ENCODE assay signal across 3 worm cellular contexts in genomic region chrIII:11079884-11080283, ce11.
TF ChIP-seq lines count a peak whose summit lies in the region.

No protein-coding gene starts in this region.

TF ChIP-seq in whole organism, L3 larva, 47 proteins besides CTCF, POLR2A, EP300 and RAD21:
- TF ChIP-seq ceh-28 (tag; optimal IDR thresholded peaks at IDR 0.05; lab: Kevin White, UChicago), result peak; percentile 75
TF ChIP-seq in whole organism, L3 larva: peak in this region for 1; not testable (repeated sequence) for 46.

TF ChIP-seq in whole organism, L4 larva, 104 proteins besides CTCF, POLR2A, EP300 and RAD21:
- TF ChIP-seq ceh-28 (tag; optimal IDR thresholded peaks at IDR 0.05; lab: Kevin White, UChicago) (peak; percentile 84), aha-1 (tag; lab: Kevin White, UChicago) (peak; percentile 29)

TF ChIP-seq in whole organism, midembryonic, 9 proteins besides CTCF, POLR2A, EP300 and RAD21:
- peak; percentile 80 for TF ChIP-seq T22C8.4 (GFP tag; IDR thresholded peaks at IDR 0.05; lab: Robert Waterston, UW)
